Fruit fly (Drosophila melanogaster): ENCODE data around the gene CG31954.

- TF ChIP-seq Ets97D (GFP tag; optimal IDR thresholded peaks at IDR 0.05) (no peak), CG4328 (GFP tag; optimal IDR thresholded peaks at IDR 0.05) (no peak), Optix (GFP tag; IDR thresholded peaks at IDR 0.05) (no peak), grn (GFP tag; optimal IDR thresholded peaks at IDR 0.05) (no peak)
Observed at dm6 chr2L:3477057-3477755, 32.7 kb downstream of the CG31954 start.
